Worm (Caenorhabditis elegans) whole organism, L3 larva: ENCODE data around the gene F59E11.2.

Source experiments
- ZK546.5 ChIP-seq: sonication (generic microtip); optimal IDR thresholded peaks from 2 replicates; lab custom pipeline; 2017; ENCODE audit warnings: missing biosample characterization, missing genetic modification characterization
- aly-2 ChIP-seq: fragments of 150-350 bp; optimal IDR thresholded peaks from 2 replicates; lab custom pipeline; 2014; ENCODE audit warnings: missing biosample characterization, missing genetic modification characterization
- ama-1 ChIP-seq: fragments of 150-350 bp; optimal IDR thresholded peaks from 2 replicates; lab custom pipeline; 2018
- ceh-82 ChIP-seq: fragments of 150-350 bp; optimal IDR thresholded peaks from 2 replicates; lab custom pipeline; 2014; ENCODE audit warnings: missing biosample characterization, missing genetic modification characterization
- daf-12 ChIP-seq: fragments of 150-350 bp; optimal IDR thresholded peaks from 2 replicates; lab custom pipeline; 2014; ENCODE audit warnings: missing biosample characterization, missing genetic modification reagents, missing genetic modification characterization
- fkh-10 ChIP-seq: sonication (generic microtip); optimal IDR thresholded peaks from 2 replicates; lab custom pipeline; 2017; ENCODE audit warnings: missing biosample characterization, missing genetic modification reagents, missing genetic modification characterization
- hmg-11 ChIP-seq: sonication (generic microtip); optimal IDR thresholded peaks from 2 replicates; lab custom pipeline; 2016; ENCODE audit warnings: missing genetic modification characterization, missing compliant biosample characterization
- lin-39 ChIP-seq: fragments of 150-350 bp; optimal IDR thresholded peaks from 2 replicates; lab custom pipeline; 2018; ENCODE audit warnings: missing biosample characterization, missing genetic modification reagents, missing genetic modification characterization
- mdl-1 ChIP-seq: fragments of 150-350 bp; optimal IDR thresholded peaks from 2 replicates; lab custom pipeline; 2014; ENCODE audit warnings: missing biosample characterization, missing genetic modification characterization
- nhr-237 ChIP-seq: fragments of 150-350 bp; optimal IDR thresholded peaks from 2 replicates; lab custom pipeline; 2014; ENCODE audit warnings: missing biosample characterization, missing genetic modification characterization
- nhr-28 ChIP-seq: fragments of 150-350 bp; optimal IDR thresholded peaks from 2 replicates; lab custom pipeline; 2014; ENCODE audit warnings: missing biosample characterization, missing genetic modification characterization
- nhr-77 ChIP-seq: fragments of 150-350 bp; optimal IDR thresholded peaks from 2 replicates; lab custom pipeline; 2014; ENCODE audit warnings: missing biosample characterization, missing genetic modification characterization
- pha-4 ChIP-seq: fragments of 150-350 bp; optimal IDR thresholded peaks from 2 replicates; lab custom pipeline; 2014; ENCODE audit warnings: missing biosample characterization, missing genetic modification reagents, missing genetic modification characterization
- unc-62 ChIP-seq: fragments of 150-350 bp; sonication (generic microtip); optimal IDR thresholded peaks from 4 replicates; lab custom pipeline; 2014; ENCODE audit warnings: missing biosample characterization, missing genetic modification reagents, missing genetic modification characterization

DNA sequence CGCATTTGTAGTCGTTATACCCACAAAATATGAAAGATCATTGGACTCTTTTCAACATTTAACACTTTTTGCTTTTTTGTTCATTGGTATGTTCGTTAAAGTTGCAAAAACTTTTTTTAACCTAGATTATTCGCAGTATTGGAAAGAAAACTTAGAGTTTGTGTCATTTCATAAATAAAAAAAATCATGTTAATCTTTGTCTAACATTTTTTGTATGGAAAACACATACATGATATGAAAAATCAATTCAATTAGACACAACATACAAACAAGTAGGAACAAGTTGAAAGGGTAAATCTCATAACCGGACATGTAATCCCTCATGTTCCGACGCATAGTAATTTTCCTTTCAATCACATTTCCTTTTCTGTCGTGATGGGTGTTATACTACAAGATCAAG lies at the start of gene F59E11.2:
- TF ChIP-seq nhr-237 (tag; lab: Kevin White, UChicago) (no peak), ceh-82 (no peak), mdl-1 (tag; lab: Kevin White, UChicago) (no peak), ZK546.5 (tag; lab: Kevin White, UChicago) (no peak), hmg-11 (tag; lab: Kevin White, UChicago) (no peak), nhr-28 (tag; lab: Kevin White, UChicago) (no peak), nhr-77 (tag; lab: Kevin White, UChicago) (no peak), unc-62 (GFP tag; lab: Kevin White, UChicago) (no peak), aly-2 (tag; lab: Kevin White, UChicago) (no peak), ama-1 (lab: Kevin White, UChicago) (no peak), lin-39 (tag; lab: Kevin White, UChicago) (no peak), fkh-10 (GFP tag; lab: Kevin White, UChicago) (no peak), pha-4 (tag; lab: Kevin White, UChicago) (no peak), daf-12 (no peak)
